Worm (Caenorhabditis elegans): ENCODE data around the gene irld-14.

ce11 chrV:15000055-15000704, 3.8 kb downstream of the irld-14 start, which contains the start of gene rps-16:
- no peak for TF ChIP-seq T22C8.4 (GFP tag; IDR thresholded peaks at IDR 0.05)
- 0 out of 2 replicates have a peak, but pooled peaks have one; percentile 6 for TF ChIP-seq flt-1 (GFP tag; IDR thresholded peaks at IDR 0.05)
- TF ChIP-seq ztf-29 (GFP tag; IDR thresholded peaks at IDR 0.05): no peak
- TF ChIP-seq tab-1 (GFP tag; IDR thresholded peaks at IDR 0.05): no peak

Measured in whole organism, midembryonic.